Fruit fly (Drosophila melanogaster): ENCODE measurements around the gene CG31600.

dm6 chr2L:21871708-21872107 lies 43.5 kb downstream of the CG31600 start:
- TF ChIP-seq CG1620 (GFP tag; optimal IDR thresholded peaks at IDR 0.05) (no peak), Hr96 (GFP tag; optimal IDR thresholded peaks at IDR 0.05) (no peak), toe (GFP tag; optimal IDR thresholded peaks at IDR 0.05) (no peak), CG12768 (GFP tag; optimal IDR thresholded peaks at IDR 0.05) (no peak), pad (GFP tag; optimal IDR thresholded peaks at IDR 0.05) (no peak), Clk (GFP tag; optimal IDR thresholded peaks at IDR 0.05) (no peak), tj (GFP tag; optimal IDR thresholded peaks at IDR 0.05) (no peak), kay (GFP tag; ENCODE audit: borderline replicate concordance) (no peak), cnc (optimal IDR thresholded peaks at IDR 0.05) (no peak), bab1 (GFP tag; optimal IDR thresholded peaks at IDR 0.05) (no peak)

Measured in whole organism, adult.